Fruit fly (Drosophila melanogaster): ENCODE results near the gene Naa60.
A peak's percentile ranks its signal among the peaks of the same experiment; 100 is the strongest.

Naa60 gene

DNA sequence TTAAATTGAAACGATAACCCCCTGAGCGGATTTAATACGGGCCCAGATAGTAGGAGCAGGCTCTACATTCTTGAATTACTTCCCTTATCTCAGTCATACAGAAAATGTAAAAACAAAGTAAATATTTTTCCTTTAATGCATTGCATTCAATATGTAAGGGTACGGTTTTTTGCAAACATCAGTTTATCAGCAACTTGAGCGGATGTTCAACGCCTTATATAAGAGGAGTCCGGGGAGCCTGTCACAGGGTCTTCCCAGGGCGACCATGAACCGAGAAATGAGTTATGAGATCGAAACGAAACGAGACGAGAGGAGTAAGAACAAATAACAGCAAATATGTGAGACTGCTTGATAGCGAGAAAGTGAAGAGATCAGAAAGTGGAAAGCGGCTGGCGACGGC is 10.1 kb upstream of the Naa60 start:
- no peak for TF ChIP-seq esn (GFP tag; optimal IDR thresholded peaks at IDR 0.05)
- TF ChIP-seq svp (GFP tag): peak; percentile 98
- TF ChIP-seq CG10669 (GFP tag; optimal IDR thresholded peaks at IDR 0.05): no peak
- no peak for TF ChIP-seq Sox102F (GFP tag; optimal IDR thresholded peaks at IDR 0.05)
- no peak for TF ChIP-seq fd85E (GFP tag; optimal IDR thresholded peaks at IDR 0.05)
- TF ChIP-seq ss (GFP tag; optimal IDR thresholded peaks at IDR 0.05): peak in 1 of 2 experiments; percentile 29
- peak; percentile 22 for TF ChIP-seq dsx (GFP tag; optimal IDR thresholded peaks at IDR 0.05; ENCODE audit: poor library complexity, severe bottlenecking)

DNA sequence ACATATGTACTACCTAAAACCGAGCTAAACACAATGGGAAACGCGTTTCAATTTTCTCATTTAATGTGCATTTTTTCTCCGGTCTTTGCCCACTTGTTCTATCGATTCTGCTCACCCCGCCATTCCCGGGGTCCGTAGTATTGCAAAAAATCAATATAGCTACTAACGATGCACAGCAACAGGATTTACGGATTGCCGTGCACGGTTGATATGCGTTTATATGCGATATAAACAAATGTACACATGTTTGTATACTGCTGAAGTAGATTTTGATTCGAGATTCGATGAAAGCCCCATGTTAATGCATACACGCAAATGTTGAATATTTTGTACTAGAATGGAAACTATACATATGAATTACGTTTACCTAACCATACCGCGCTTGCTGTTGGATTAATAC is 9.6 kb upstream of the Naa60 start:
- TF ChIP-seq Hr4 (GFP tag; optimal IDR thresholded peaks at IDR 0.05): no peak
- no peak for TF ChIP-seq pdm3 (GFP tag; optimal IDR thresholded peaks at IDR 0.05)
- TF ChIP-seq CG4318 (GFP tag; optimal IDR thresholded peaks at IDR 0.05): no peak
- TF ChIP-seq CG16779 (tag; optimal IDR thresholded peaks at IDR 0.05): peak; percentile 14
- no peak for TF ChIP-seq CG11902 (GFP tag; optimal IDR thresholded peaks at IDR 0.05)
- TF ChIP-seq vri (GFP tag; optimal IDR thresholded peaks at IDR 0.05): no peak

- TF ChIP-seq CG15336 (GFP tag; IDR thresholded peaks at IDR 0.05): no peak
- no peak for TF ChIP-seq Met (GFP tag; optimal IDR thresholded peaks at IDR 0.05)
- no peak for TF ChIP-seq OdsH (GFP tag; optimal IDR thresholded peaks at IDR 0.05)
- TF ChIP-seq CG6163 (GFP tag; IDR thresholded peaks at IDR 0.05): no peak
- no peak for TF ChIP-seq CG6792 (GFP tag; optimal IDR thresholded peaks at IDR 0.05)
- TF ChIP-seq Hr39 (GFP tag; optimal IDR thresholded peaks at IDR 0.05): no peak
- TF ChIP-seq CG9139 (GFP tag; optimal IDR thresholded peaks at IDR 0.05): no peak
- no peak for TF ChIP-seq lz (GFP tag; optimal IDR thresholded peaks at IDR 0.05)
- no peak for TF ChIP-seq CG8632 (GFP tag; optimal IDR thresholded peaks at IDR 0.05)
- no peak for TF ChIP-seq CG11762 (GFP tag; optimal IDR thresholded peaks at IDR 0.05; ENCODE audit: insufficient read depth)
These were observed 8.9 kb upstream of the Naa60 start for dm6 chr3L:9717839-9718238.

dm6 chr3L:9718929-9719328 is 7.8 kb upstream of the Naa60 start, which contains the start of the genes CG18178 and CG14174:
Gene CG18178 (minus strand): TSS chr3L:9719144.
Gene CG14174 (plus strand): TSS chr3L:9719328.
- no peak for TF ChIP-seq CG6808 (GFP tag; optimal IDR thresholded peaks at IDR 0.05)
- no peak for TF ChIP-seq CG1621 (tag; optimal IDR thresholded peaks at IDR 0.05)
- peak; percentile 41 for TF ChIP-seq CG11902 (GFP tag; optimal IDR thresholded peaks at IDR 0.05)
- TF ChIP-seq Ets96B (tag; optimal IDR thresholded peaks at IDR 0.05): peak; percentile 69
- TF ChIP-seq CG10631 (GFP tag; optimal IDR thresholded peaks at IDR 0.05): no peak
- TF ChIP-seq CG34406 (GFP tag; optimal IDR thresholded peaks at IDR 0.05): peak; percentile 50
- TF ChIP-seq CG8632 (GFP tag; optimal IDR thresholded peaks at IDR 0.05): no peak
- no peak for TF ChIP-seq OdsH (GFP tag; optimal IDR thresholded peaks at IDR 0.05)
- peak; percentile 5 for TF ChIP-seq CG6854 (GFP tag; optimal IDR thresholded peaks at IDR 0.05)
- TF ChIP-seq eg (GFP tag; IDR thresholded peaks at IDR 0.05): peak; percentile 32; the same call in 1 of the 3 replicates
- TF ChIP-seq CG31627 (GFP tag; optimal IDR thresholded peaks at IDR 0.05): peak; percentile 30
- TF ChIP-seq CG4318 (GFP tag; optimal IDR thresholded peaks at IDR 0.05): no peak
- peak; percentile 51 for TF ChIP-seq Sox14 (GFP tag; optimal IDR thresholded peaks at IDR 0.05)
- no peak for TF ChIP-seq CG16779 (tag; optimal IDR thresholded peaks at IDR 0.05)
- no peak for TF ChIP-seq net (GFP tag; optimal IDR thresholded peaks at IDR 0.05)
- no peak for TF ChIP-seq dac (GFP tag; optimal IDR thresholded peaks at IDR 0.05)
- TF ChIP-seq fd59A (GFP tag; optimal IDR thresholded peaks at IDR 0.05): no peak
- peak; percentile 44 for TF ChIP-seq Sox15 (GFP tag; optimal IDR thresholded peaks at IDR 0.05)
- TF ChIP-seq cyc (GFP tag; optimal IDR thresholded peaks at IDR 0.05): peak; percentile 54
- no peak for TF ChIP-seq Eip78C (GFP tag)
- no peak for TF ChIP-seq svp (GFP tag)
- TF ChIP-seq lz (GFP tag; optimal IDR thresholded peaks at IDR 0.05): peak; percentile 38
- TF ChIP-seq ss (GFP tag; optimal IDR thresholded peaks at IDR 0.05): no peak
- no peak for TF ChIP-seq Hr38 (GFP tag; optimal IDR thresholded peaks at IDR 0.05)
- TF ChIP-seq CG3919 (GFP tag; optimal IDR thresholded peaks at IDR 0.05): no peak
- TF ChIP-seq fkh (GFP tag; optimal IDR thresholded peaks at IDR 0.05): no peak
- no peak for TF ChIP-seq Met (GFP tag; optimal IDR thresholded peaks at IDR 0.05)
- no peak for TF ChIP-seq Hr4 (GFP tag; optimal IDR thresholded peaks at IDR 0.05)
- no peak for TF ChIP-seq Lpt (GFP tag; optimal IDR thresholded peaks at IDR 0.05)
- TF ChIP-seq Hr39 (GFP tag; optimal IDR thresholded peaks at IDR 0.05): peak; percentile 37
- TF ChIP-seq CG10669 (GFP tag; optimal IDR thresholded peaks at IDR 0.05): no peak
- peak; percentile 55 for TF ChIP-seq acj6 (GFP tag; optimal IDR thresholded peaks at IDR 0.05)
- TF ChIP-seq vri (GFP tag; optimal IDR thresholded peaks at IDR 0.05): no peak
- TF ChIP-seq CG8119 (GFP tag; IDR thresholded peaks at IDR 0.05): no peak; the same call in 2 of the 3 replicates
- peak; percentile 37 for TF ChIP-seq CG11762 (GFP tag; optimal IDR thresholded peaks at IDR 0.05; ENCODE audit: insufficient read depth)
- no peak for TF ChIP-seq CG32006 (GFP tag; optimal IDR thresholded peaks at IDR 0.05)
- TF ChIP-seq Sox102F (GFP tag; optimal IDR thresholded peaks at IDR 0.05): no peak
- no peak for TF ChIP-seq pdm3 (GFP tag; optimal IDR thresholded peaks at IDR 0.05)

Data from whole organism, prepupa.